Fruit fly (Drosophila melanogaster): ENCODE data around the gene Brd7-9.
A peak's percentile ranks its signal among the peaks of the same experiment; 100 is the strongest.

Brd7-9 gene

dm6 chr2L:7808886-7809698 is 26.4 kb downstream of the Brd7-9 start:
- TF ChIP-seq CrebA (GFP tag; optimal IDR thresholded peaks at IDR 0.05; ENCODE audit: borderline replicate concordance) (no peak), brk (GFP tag; optimal IDR thresholded peaks at IDR 0.05) (peak; percentile 16), jim (GFP tag; optimal IDR thresholded peaks at IDR 0.05) (peak; percentile 18)

DNA sequence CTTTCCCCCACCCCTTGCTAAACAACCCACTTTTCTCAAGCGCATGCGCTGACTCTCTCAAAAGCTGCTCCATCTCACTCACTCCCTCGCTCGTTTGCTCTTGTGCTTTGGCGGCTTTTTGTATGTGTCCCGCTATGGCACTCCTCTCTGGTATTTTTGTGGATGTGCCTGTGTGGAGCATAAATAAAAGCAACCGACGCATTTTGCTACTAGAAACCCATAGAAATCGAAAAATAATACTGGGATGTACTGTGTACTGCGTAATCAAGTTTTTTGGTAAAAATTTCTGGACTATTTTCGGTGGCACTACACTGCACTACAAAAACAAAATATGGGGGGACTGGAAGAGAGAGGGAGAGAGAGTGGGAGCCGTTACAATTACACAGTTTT is 27.0 kb downstream of the Brd7-9 start:
- no peak for TF ChIP-seq Abd-B (GFP tag; optimal IDR thresholded peaks at IDR 0.05)
- TF ChIP-seq Sp1 (GFP tag; optimal IDR thresholded peaks at IDR 0.05), result peak; percentile 26
- TF ChIP-seq OdsH (GFP tag; optimal IDR thresholded peaks at IDR 0.05), result no peak
- TF ChIP-seq woc (GFP tag; optimal IDR thresholded peaks at IDR 0.05), result no peak
- peak; percentile 39 for TF ChIP-seq Jra (GFP tag; optimal IDR thresholded peaks at IDR 0.05)
- TF ChIP-seq Rel (GFP tag; optimal IDR thresholded peaks at IDR 0.05), result no peak
- peak; percentile 68 for TF ChIP-seq Rel (tag; optimal IDR thresholded peaks at IDR 0.05)
- no peak for TF ChIP-seq lola (GFP tag; optimal IDR thresholded peaks at IDR 0.05)
- TF ChIP-seq foxo (GFP tag; optimal IDR thresholded peaks at IDR 0.05), result no peak
- no peak for TF ChIP-seq Hr78 (GFP tag; optimal IDR thresholded peaks at IDR 0.05)
- TF ChIP-seq h (GFP tag; optimal IDR thresholded peaks at IDR 0.05), result peak; percentile 59
- TF ChIP-seq psq (GFP tag; optimal IDR thresholded peaks at IDR 0.05), result peak; percentile 30
- peak; percentile 99 for TF ChIP-seq Dif (GFP tag; optimal IDR thresholded peaks at IDR 0.05; ENCODE audit: partially characterized antibody)
- peak; percentile 40 for TF ChIP-seq br (GFP tag; optimal IDR thresholded peaks at IDR 0.05)
- TF ChIP-seq brk (GFP tag; optimal IDR thresholded peaks at IDR 0.05), result no peak
- peak; percentile 99 for TF ChIP-seq Vsx2 (GFP tag; optimal IDR thresholded peaks at IDR 0.05; ENCODE audit: partially characterized antibody)
- TF ChIP-seq rgr (GFP tag; optimal IDR thresholded peaks at IDR 0.05), result peak; percentile 41
- TF ChIP-seq CG9705 (GFP tag; optimal IDR thresholded peaks at IDR 0.05), result peak; percentile 19
- TF ChIP-seq fru (GFP tag; optimal IDR thresholded peaks at IDR 0.05), result peak; percentile 53
- TF ChIP-seq ey (GFP tag; optimal IDR thresholded peaks at IDR 0.05), result peak; percentile 6
- peak; percentile 93 to 95 for TF ChIP-seq dl (GFP tag; optimal IDR thresholded peaks at IDR 0.05; ENCODE audit: insufficient read depth in 1 of 2, partially characterized antibody in 2 of 2)
- peak; percentile 95 for TF ChIP-seq Hr83 (GFP tag; optimal IDR thresholded peaks at IDR 0.05; ENCODE audit: poor library complexity, severe bottlenecking)
- TF ChIP-seq Dfd (GFP tag; optimal IDR thresholded peaks at IDR 0.05), result no peak
- no peak for TF ChIP-seq HLH106 (tag; optimal IDR thresholded peaks at IDR 0.05)
- peak; percentile 71 for TF ChIP-seq N (GFP tag; optimal IDR thresholded peaks at IDR 0.05)
- TF ChIP-seq GATAd (GFP tag; optimal IDR thresholded peaks at IDR 0.05), result no peak
- no peak for TF ChIP-seq jim (GFP tag; optimal IDR thresholded peaks at IDR 0.05)
- TF ChIP-seq pan (optimal IDR thresholded peaks at IDR 0.05), result no peak

DNA sequence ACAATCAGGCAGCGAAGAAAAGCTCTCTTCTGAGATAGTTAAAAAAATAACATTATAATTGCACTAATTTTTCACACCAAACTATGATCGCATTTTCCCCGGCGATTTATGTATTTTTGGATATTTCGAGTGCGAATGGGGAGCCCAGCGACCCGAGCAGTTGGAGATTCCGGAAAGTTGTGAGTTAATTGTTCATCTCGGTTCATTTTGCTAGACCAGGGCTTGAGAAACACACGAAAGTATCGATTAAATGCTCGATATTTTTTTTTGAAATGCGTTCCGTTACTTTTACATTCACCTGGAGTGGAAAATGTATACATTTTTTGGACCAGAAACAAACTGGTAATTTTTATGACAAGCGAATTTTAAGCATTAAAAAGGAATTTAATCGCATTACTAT is 27.9 kb downstream of the Brd7-9 start, which contains the start of gene Cdc14:
Gene Cdc14 (minus strand): TSS at position 185 of the 400 bp plus-strand sequence.
- no peak for TF ChIP-seq Hr78 (GFP tag; optimal IDR thresholded peaks at IDR 0.05)
- TF ChIP-seq br (GFP tag; optimal IDR thresholded peaks at IDR 0.05), result peak; percentile 6
- TF ChIP-seq sage (GFP tag; optimal IDR thresholded peaks at IDR 0.05), result no peak
- peak; percentile 60 for TF ChIP-seq Hr83 (GFP tag; optimal IDR thresholded peaks at IDR 0.05; ENCODE audit: poor library complexity, severe bottlenecking)
- TF ChIP-seq Dif (GFP tag; optimal IDR thresholded peaks at IDR 0.05; ENCODE audit: partially characterized antibody), result no peak
- no peak for TF ChIP-seq CG32264 (GFP tag; optimal IDR thresholded peaks at IDR 0.05)
- peak; percentile 5 for TF ChIP-seq fru (GFP tag; optimal IDR thresholded peaks at IDR 0.05)
- no peak for TF ChIP-seq tai (GFP tag; optimal IDR thresholded peaks at IDR 0.05)
- TF ChIP-seq Vsx2 (GFP tag; optimal IDR thresholded peaks at IDR 0.05; ENCODE audit: partially characterized antibody), result peak; percentile 28
- no peak for TF ChIP-seq Myc (optimal IDR thresholded peaks at IDR 0.05)
- no peak for TF ChIP-seq ey (GFP tag; optimal IDR thresholded peaks at IDR 0.05)
- TF ChIP-seq Rel (GFP tag; optimal IDR thresholded peaks at IDR 0.05), result no peak
- peak; percentile 59 for TF ChIP-seq Rel (tag; optimal IDR thresholded peaks at IDR 0.05)
- peak; percentile 3 for TF ChIP-seq Sp1 (GFP tag; optimal IDR thresholded peaks at IDR 0.05)
- TF ChIP-seq foxo (GFP tag; optimal IDR thresholded peaks at IDR 0.05), result peak in 1 of 2 experiments; percentile 4
- TF ChIP-seq sv (GFP tag; optimal IDR thresholded peaks at IDR 0.05), result no peak
- no peak for TF ChIP-seq Dfd (GFP tag; optimal IDR thresholded peaks at IDR 0.05)
- no peak for TF ChIP-seq psq (GFP tag; optimal IDR thresholded peaks at IDR 0.05)
- no peak for TF ChIP-seq dmrt93B (GFP tag; optimal IDR thresholded peaks at IDR 0.05)
- TF ChIP-seq Jra (GFP tag; optimal IDR thresholded peaks at IDR 0.05), result no peak
- no peak for TF ChIP-seq Mio (GFP tag; optimal IDR thresholded peaks at IDR 0.05)
